Fruit fly (Drosophila melanogaster) whole organism, embryonic: ENCODE measurements around the gene CG45207.

Experiments
- Ada2b ChIP-seq: fragments of 200-800 bp; sonication (Bioruptor generic); IDR thresholded peaks from 2 replicates; pipeline ENCODE4 v1.3.6; 2022; ENCODE audit warnings: missing biosample characterization, missing genetic modification characterization
- Bgb ChIP-seq: fragments of 200-800 bp; sonication (Bioruptor generic); IDR thresholded peaks from 2 replicates; pipeline ENCODE4 v1.3.6; 2022; ENCODE audit warnings: missing biosample characterization, missing genetic modification characterization; ENCODE audit not compliant: partially characterized antibody
- CG13287 ChIP-seq: fragments of 200-800 bp; sonication (Bioruptor generic); IDR thresholded peaks from 2 replicates; pipeline ENCODE4 v1.3.6; 2022; ENCODE audit warnings: missing biosample characterization, missing genetic modification characterization; ENCODE audit not compliant: partially characterized antibody
- CG15601 ChIP-seq: fragments of 200-800 bp; sonication (Bioruptor generic); optimal IDR thresholded peaks from 3 replicates; lab custom pipeline; 2019; ENCODE audit warnings: missing biosample characterization, mild to moderate bottlenecking, missing genetic modification characterization, moderate library complexity
- CG17612 ChIP-seq: fragments of 200-800 bp; sonication (Bioruptor generic); IDR thresholded peaks from 2 replicates; pipeline ENCODE4 v1.3.6; 2022; ENCODE audit warnings: missing biosample characterization, missing genetic modification characterization
- CG17829 ChIP-seq: fragments of 200-800 bp; optimal IDR thresholded peaks from 2 replicates; lab custom pipeline; 2019; ENCODE audit warnings: missing biosample characterization, mild to moderate bottlenecking, missing genetic modification characterization, moderate library complexity
- CG2120 ChIP-seq: fragments of 200-800 bp; sonication (Bioruptor generic); optimal IDR thresholded peaks from 3 replicates; lab custom pipeline; 2016; ENCODE audit warnings: missing biosample characterization, missing genetic modification characterization
- CG30403 ChIP-seq: fragments of 200-800 bp; sonication (Bioruptor generic); optimal IDR thresholded peaks from 3 replicates; lab custom pipeline; 2016; ENCODE audit warnings: missing biosample characterization, missing genetic modification characterization
- CG3281 ChIP-seq: fragments of 200-800 bp; sonication (Bioruptor generic); optimal IDR thresholded peaks from 3 replicates; lab custom pipeline; 2017; ENCODE audit warnings: missing biosample characterization, mild to moderate bottlenecking, missing genetic modification characterization
- CG33213 ChIP-seq: fragments of 200-800 bp; sonication (Bioruptor generic); optimal IDR thresholded peaks from 3 replicates; lab custom pipeline; 2016; ENCODE audit warnings: missing biosample characterization, missing genetic modification characterization
- CG3726 ChIP-seq: fragments of 200-800 bp; sonication (Bioruptor generic); IDR thresholded peaks from 3 replicates; pipeline ENCODE4, ENCODE4 v1.3.6; 2022; ENCODE audit warnings: missing biosample characterization, missing genetic modification characterization
- CG42726 ChIP-seq: fragments of 200-800 bp; sonication (Bioruptor generic); IDR thresholded peaks from 2 replicates; pipeline ENCODE4 v1.3.6; 2022; ENCODE audit warnings: missing biosample characterization, missing genetic modification characterization; ENCODE audit not compliant: partially characterized antibody
- CG4404 ChIP-seq: fragments of 200-800 bp; sonication (Bioruptor generic); IDR thresholded peaks from 2 replicates; pipeline ENCODE4 v1.3.6; 2022; ENCODE audit warnings: missing biosample characterization, missing genetic modification characterization
- CG4617 ChIP-seq: fragments of 200-800 bp; sonication (Bioruptor generic); optimal IDR thresholded peaks from 3 replicates; lab custom pipeline; 2016; ENCODE audit warnings: missing biosample characterization, missing genetic modification characterization, borderline replicate concordance
- CG6654 ChIP-seq: fragments of 200-800 bp; sonication (Bioruptor generic); optimal IDR thresholded peaks from 2 replicates; lab custom pipeline; 2017; ENCODE audit warnings: missing biosample characterization, mild to moderate bottlenecking, missing genetic modification characterization
- CG7928 ChIP-seq: fragments of 200-800 bp; sonication (Bioruptor generic); optimal IDR thresholded peaks from 2 replicates; lab custom pipeline; 2017; ENCODE audit warnings: missing biosample characterization, mild to moderate bottlenecking, missing genetic modification characterization
- CG8290 ChIP-seq, 3 experiments: fragments of 200-800 bp; sonication (Bioruptor generic); optimal IDR thresholded peaks; 2 replicates each; lab custom pipeline; 2016 to 2019; ENCODE audit warnings: missing biosample characterization in 3 of 3, missing genetic modification characterization in 3 of 3, mild to moderate bottlenecking in 2 of 3, moderate library complexity in 1 of 3
- CG8944 ChIP-seq: fragments of 200-800 bp; sonication (Bioruptor generic); optimal IDR thresholded peaks from 3 replicates; lab custom pipeline; 2016; ENCODE audit warnings: missing biosample characterization, missing genetic modification characterization
- CHES-1-like ChIP-seq: fragments of 200-800 bp; sonication (Bioruptor generic); optimal IDR thresholded peaks from 2 replicates; lab custom pipeline; 2016; ENCODE audit warnings: missing biosample characterization, missing genetic modification characterization
- Dll ChIP-seq: fragments of 200-800 bp; sonication (Bioruptor generic); IDR thresholded peaks from 4 replicates; pipeline ENCODE4 v1.3.6; 2022; ENCODE audit warnings: missing biosample characterization, missing genetic modification characterization; ENCODE audit not compliant: partially characterized antibody
- E2f1 ChIP-seq: fragments of 200-800 bp; sonication (Bioruptor generic); IDR thresholded peaks from 2 replicates; pipeline ENCODE4 v1.3.6; 2022; ENCODE audit warnings: missing biosample characterization, missing genetic modification characterization
- Gug ChIP-seq: fragments of 200-800 bp; sonication (Bioruptor generic); IDR thresholded peaks from 4 replicates; pipeline ENCODE4 v1.3.6; 2022; ENCODE audit warnings: missing biosample characterization, missing genetic modification characterization
- HLH54F ChIP-seq: fragments of 200-800 bp; sonication (Bioruptor generic); optimal IDR thresholded peaks from 3 replicates; lab custom pipeline; 2016; ENCODE audit warnings: missing biosample characterization, missing genetic modification characterization
- Hr51 ChIP-seq, 2 experiments: fragments of 200-800 bp; sonication (Bioruptor generic); optimal IDR thresholded peaks; 2 replicates in 1 of 2; 3 replicates in 1 of 2; lab custom pipeline; 2016 to 2018; ENCODE audit warnings: missing biosample characterization in 2 of 2, missing genetic modification characterization in 2 of 2, mild to moderate bottlenecking in 1 of 2, moderate library complexity in 1 of 2
- Hsf ChIP-seq: fragments of 200-800 bp; sonication (Bioruptor generic); optimal IDR thresholded peaks from 3 replicates; lab custom pipeline; 2016; ENCODE audit warnings: missing biosample characterization, missing genetic modification characterization
- MESR4 ChIP-seq: fragments of 200-800 bp; sonication (Bioruptor generic); optimal IDR thresholded peaks from 2 replicates; lab custom pipeline; 2018; ENCODE audit warnings: missing biosample characterization, mild to moderate bottlenecking, missing genetic modification characterization, moderate library complexity
- Max ChIP-seq: fragments of 200-800 bp; sonication (Bioruptor generic); optimal IDR thresholded peaks from 2 replicates; lab custom pipeline; 2016; ENCODE audit warnings: missing biosample characterization, mild to moderate bottlenecking, missing genetic modification characterization
- Med ChIP-seq: fragments of 200-800 bp; sonication (Bioruptor generic); peaks from one replicate; lab custom pipeline; 2016; ENCODE audit warnings: missing biosample characterization, missing genetic modification characterization, mild to moderate bottlenecking, inconsistent platforms, moderate library complexity
- Nf-YA ChIP-seq: fragments of 200-800 bp; sonication (Bioruptor generic); IDR thresholded peaks from 2 replicates; pipeline ENCODE4 v1.3.6; 2022; ENCODE audit warnings: missing biosample characterization, missing genetic modification characterization
- NfI ChIP-seq: fragments of 200-800 bp; sonication (Bioruptor generic); optimal IDR thresholded peaks from 3 replicates; lab custom pipeline; 2018; ENCODE audit warnings: missing biosample characterization, mild to moderate bottlenecking, missing genetic modification characterization, moderate library complexity
- Sin3A ChIP-seq: fragments of >200 bp; optimal IDR thresholded peaks from 2 replicates; lab custom pipeline; 2018
- Sox102F ChIP-seq: fragments of 200-800 bp; sonication (Bioruptor generic); optimal IDR thresholded peaks from 2 replicates; lab custom pipeline; 2018; ENCODE audit warnings: missing biosample characterization, mild to moderate bottlenecking, missing genetic modification characterization, moderate library complexity
- YL-1 ChIP-seq: fragments of 200-800 bp; sonication (Bioruptor generic); optimal IDR thresholded peaks from 3 replicates; lab custom pipeline; 2017; ENCODE audit warnings: missing biosample characterization, mild to moderate bottlenecking, missing genetic modification characterization
- ash1 ChIP-seq: fragments of 200-800 bp; sonication (Bioruptor generic); optimal IDR thresholded peaks from 2 replicates; lab custom pipeline; 2018; ENCODE audit warnings: missing biosample characterization, mild to moderate bottlenecking, missing genetic modification characterization
- bab2 ChIP-seq: fragments of 200-800 bp; sonication (Bioruptor generic); optimal IDR thresholded peaks from 2 replicates; lab custom pipeline; 2016; ENCODE audit warnings: missing biosample characterization, missing genetic modification characterization
- bbx ChIP-seq: fragments of 200-800 bp; sonication (Bioruptor generic); IDR thresholded peaks from 2 replicates; pipeline ENCODE4 v1.3.6; 2022; ENCODE audit warnings: missing biosample characterization, missing genetic modification characterization; ENCODE audit not compliant: partially characterized antibody
- cas ChIP-seq: fragments of 200-800 bp; sonication (Bioruptor generic); IDR thresholded peaks from 2 replicates; pipeline ENCODE4 v1.3.6; 2022; ENCODE audit warnings: missing biosample characterization, missing genetic modification characterization
- chinmo ChIP-seq: fragments of 200-800 bp; sonication (Bioruptor generic); IDR thresholded peaks from 4 replicates; pipeline ENCODE4 v1.3.6; 2022; ENCODE audit warnings: missing biosample characterization, missing genetic modification characterization; ENCODE audit not compliant: partially characterized antibody
- ems ChIP-seq: fragments of 200-800 bp; sonication (Bioruptor generic); optimal IDR thresholded peaks from 3 replicates; lab custom pipeline; 2016; ENCODE audit warnings: missing biosample characterization, missing genetic modification characterization
- ewg ChIP-seq: fragments of 200-800 bp; sonication (Bioruptor generic); optimal IDR thresholded peaks from 3 replicates; lab custom pipeline; 2017; ENCODE audit warnings: mild to moderate bottlenecking, missing biosample characterization, missing genetic modification reagents, missing genetic modification characterization
- gem ChIP-seq: fragments of 200-800 bp; sonication (Bioruptor generic); optimal IDR thresholded peaks from 2 replicates; lab custom pipeline; 2019; ENCODE audit warnings: missing biosample characterization, mild to moderate bottlenecking, missing genetic modification characterization, moderate library complexity
- hkb ChIP-seq, 2 experiments: fragments of 200-800 bp in 1 of 2; fragments of >200 bp in 1 of 2; sonication (Bioruptor generic) in 1 of 2; IDR thresholded peaks in 1 of 2; optimal IDR thresholded peaks in 1 of 2; 2 replicates each; pipeline versions ENCODE4 v1.3.6 to Lab custom; 2017 to 2022; ENCODE audit warnings: missing biosample characterization in 1 of 2, missing genetic modification characterization in 1 of 2
- lmd ChIP-seq: fragments of 200-800 bp; sonication (Bioruptor generic); IDR thresholded peaks from 2 replicates; pipeline ENCODE4 v1.3.6; 2022; ENCODE audit warnings: missing biosample characterization, missing genetic modification characterization
- nmo ChIP-seq: fragments of 200-800 bp; sonication (Bioruptor generic); optimal IDR thresholded peaks from 2 replicates; lab custom pipeline; 2018; ENCODE audit warnings: missing biosample characterization, mild to moderate bottlenecking, missing genetic modification characterization, moderate library complexity
- prd ChIP-seq, 3 experiments: fragments of >200 bp in 2 of 3; fragments of 200-800 bp in 1 of 3; sonication (Bioruptor generic) in 1 of 3; optimal IDR thresholded peaks in 2 of 3; IDR thresholded peaks in 1 of 3; 2 replicates in 2 of 3; 3 replicates in 1 of 3; pipeline versions ENCODE4 v1.3.6 to Lab custom; 2017 to 2022; ENCODE audit warnings: missing biosample characterization in 1 of 3, missing genetic modification characterization in 1 of 3
- pzg ChIP-seq: fragments of 200-800 bp; sonication (Bioruptor generic); optimal IDR thresholded peaks from 3 replicates; lab custom pipeline; 2018; ENCODE audit warnings: missing biosample characterization, mild to moderate bottlenecking, missing genetic modification characterization, moderate library complexity
- trem ChIP-seq: fragments of 200-800 bp; optimal IDR thresholded peaks from 3 replicates; lab custom pipeline; 2019; ENCODE audit warnings: missing biosample characterization, mild to moderate bottlenecking, missing genetic modification characterization, moderate library complexity
- zfh1 ChIP-seq: fragments of 200-800 bp; sonication (Bioruptor generic); IDR thresholded peaks from 3 replicates; pipeline ENCODE4 v1.3.6; 2022; ENCODE audit warnings: missing biosample characterization, missing genetic modification characterization

The CG45207 gene

DNA sequence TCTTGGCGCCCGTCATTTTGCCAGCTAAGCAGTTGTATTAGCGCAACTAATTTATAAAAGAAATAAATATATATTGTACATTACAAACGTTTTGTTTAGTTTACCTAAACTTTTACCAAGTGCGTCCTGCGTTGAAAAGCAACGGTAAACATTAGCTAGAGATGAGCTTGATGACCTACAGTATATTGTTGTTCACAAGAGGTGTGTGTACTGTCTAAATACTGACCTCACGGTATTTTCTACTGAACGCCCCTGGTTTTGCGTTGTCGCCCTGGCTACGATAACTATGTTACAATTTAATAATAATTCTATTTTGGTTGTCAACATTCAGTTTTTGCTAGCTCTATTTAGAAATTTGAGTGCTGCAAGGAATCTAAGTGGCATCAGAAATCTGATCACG lies 17.3 kb upstream of the CG45207 start, which contains the start of gene Acyp2 (continued):
- TF ChIP-seq Sox102F (GFP tag; lab: Kevin White, UChicago) (no peak), HLH54F (GFP tag; lab: Kevin White, UChicago) (peak; percentile 26), Dll (GFP tag; lab: Robert Waterston, UW) (peak; percentile 46), Hr51 (GFP tag; optimal IDR thresholded peaks at IDR 0.05; lab: Kevin White, UChicago) (peak in 1 of 2 experiments; percentile 8), CG8290 (GFP tag; optimal IDR thresholded peaks at IDR 0.05; lab: Kevin White, UChicago) (peak; percentile 26), CG8290 (tag; optimal IDR thresholded peaks at IDR 0.05; lab: Kevin White, UChicago) (peak in 1 of 2 experiments; percentile 73), trem (tag; lab: Kevin White, UChicago) (peak; percentile 59), CG13287 (GFP tag; lab: Robert Waterston, UW) (peak; percentile 71), E2f1 (GFP tag; lab: Robert Waterston, UW) (no peak), Nf-YA (GFP tag; lab: Robert Waterston, UW) (no peak), ash1 (GFP tag; lab: Kevin White, UChicago) (no peak), Hsf (peak; percentile 28), Bgb (GFP tag; lab: Robert Waterston, UW) (peak; percentile 67), CG6654 (GFP tag; lab: Kevin White, UChicago) (no peak), CG33213 (GFP tag; lab: Kevin White, UChicago) (peak; percentile 64), ems (GFP tag; lab: Kevin White, UChicago) (peak; percentile 4), CG30403 (GFP tag; lab: Kevin White, UChicago) (peak; percentile 40), Med (GFP tag; lab: Kevin White, UChicago) (peak; percentile 89), Max (GFP tag; lab: Kevin White, UChicago) (peak; percentile 34), zfh1 (GFP tag; lab: Robert Waterston, UW) (0 out of 3 replicates have a peak, but pooled peaks have one; percentile 21), lmd (no peak), Gug (GFP tag; lab: Robert Waterston, UW) (peak; percentile 36; the same call in 1 of the 4 replicates), bab2 (GFP tag; lab: Kevin White, UChicago) (no peak), CG4404 (GFP tag; lab: Robert Waterston, UW) (no peak), CG8944 (peak; percentile 29), CG3281 (GFP tag; lab: Kevin White, UChicago) (peak; percentile 49), NfI (peak; percentile 17), CHES-1-like (peak; percentile 0), cas (GFP tag; lab: Robert Waterston, UW) (no peak), YL-1 (peak; percentile 60), hkb (optimal IDR thresholded peaks at IDR 0.05; lab: Kevin White, UChicago) (no peak), hkb (GFP tag; IDR thresholded peaks at IDR 0.05; lab: Robert Waterston, UW) (0 out of 2 replicates have a peak, but pooled peaks have one; percentile 13), CG15601 (peak; percentile 31), CG42726 (peak; percentile 42; the same call in 1 of the 2 replicates), MESR4 (GFP tag; lab: Kevin White, UChicago) (peak; percentile 51), Sin3A (lab: Kevin White, UChicago) (peak; percentile 35), CG4617 (GFP tag; lab: Kevin White, UChicago) (peak; percentile 69), bbx (GFP tag; lab: Robert Waterston, UW) (peak; percentile 60), pzg (GFP tag; lab: Kevin White, UChicago) (peak; percentile 91), CG17829 (peak; percentile 45), CG17612 (GFP tag; lab: Robert Waterston, UW) (no peak), prd (optimal IDR thresholded peaks at IDR 0.05; lab: Kevin White, UChicago) (no peak), prd (GFP tag; IDR thresholded peaks at IDR 0.05; lab: Robert Waterston, UW) (peak; percentile 43; the same call in 1 of the 3 replicates), Ada2b (GFP tag; lab: Robert Waterston, UW) (0 out of 2 replicates have a peak, but pooled peaks have one; percentile 11), gem (tag; lab: Kevin White, UChicago) (peak; percentile 15), CG2120 (GFP tag; lab: Kevin White, UChicago) (peak; percentile 62), ewg (GFP tag; lab: Kevin White, UChicago) (no peak), nmo (GFP tag; lab: Kevin White, UChicago) (peak; percentile 41), CG7928 (GFP tag; lab: Kevin White, UChicago) (peak; percentile 98), CG3726 (GFP tag; lab: Robert Waterston, UW) (no peak), chinmo (GFP tag; lab: Robert Waterston, UW) (peak; percentile 58; the same call in 1 of the 4 replicates)
